Worm (Caenorhabditis elegans) whole organism, mixed stage, embryonic: Measurements from ENCODE around the gene K05G3.1.

Experiments used
- blmp-1 ChIP-seq: fragments of 150-350 bp; optimal IDR thresholded peaks from 2 replicates; lab custom pipeline; 2014; ENCODE audit warnings: missing biosample characterization, missing genetic modification characterization
- cnd-1 ChIP-seq: fragments of 200-800 bp; sonication (Bioruptor generic); optimal IDR thresholded peaks from 2 replicates; lab custom pipeline; 2018; ENCODE audit warnings: mild to moderate bottlenecking, missing genetic modification characterization, missing compliant biosample characterization
- mep-1 ChIP-seq: fragments of 150-350 bp; optimal IDR thresholded peaks from 2 replicates; lab custom pipeline; 2017; ENCODE audit warnings: missing biosample characterization, missing genetic modification reagents, missing genetic modification characterization, inconsistent platforms
- nhr-12 ChIP-seq: fragments of 150-350 bp; optimal IDR thresholded peaks from 2 replicates; lab custom pipeline; 2014; ENCODE audit warnings: missing biosample characterization, missing genetic modification characterization
- nhr-28 ChIP-seq: fragments of 150-350 bp; optimal IDR thresholded peaks from 2 replicates; lab custom pipeline; 2014; ENCODE audit warnings: missing biosample characterization, missing genetic modification characterization
- unc-39 ChIP-seq: fragments of 150-350 bp; optimal IDR thresholded peaks from 2 replicates; lab custom pipeline; 2014; ENCODE audit warnings: missing biosample characterization, missing genetic modification characterization
- unc-62 ChIP-seq: fragments of 150-350 bp; optimal IDR thresholded peaks from 2 replicates; lab custom pipeline; 2014; ENCODE audit warnings: missing biosample characterization, missing genetic modification reagents, missing genetic modification characterization
- ztf-11 ChIP-seq: fragments of 150-350 bp; optimal IDR thresholded peaks from 2 replicates; lab custom pipeline; 2014; ENCODE audit warnings: missing biosample characterization, missing genetic modification characterization

- no peak for TF ChIP-seq blmp-1 (tag; lab: Kevin White, UChicago)
- no peak for TF ChIP-seq mep-1 (tag; lab: Kevin White, UChicago)
- TF ChIP-seq unc-39 = no peak
- TF ChIP-seq unc-62 (GFP tag; lab: Kevin White, UChicago) = no peak
- no peak for TF ChIP-seq nhr-12
- no peak for TF ChIP-seq ztf-11 (tag; lab: Kevin White, UChicago)
- TF ChIP-seq cnd-1 (tag; lab: Kevin White, UChicago) = no peak
- TF ChIP-seq nhr-28 = no peak
Observed at ce11 chrX:16457113-16457512, 44.0 kb upstream of the K05G3.1 start.
